Fruit fly (Drosophila melanogaster): Measurements from ENCODE around the gene tgo.

tgo gene

DNA sequence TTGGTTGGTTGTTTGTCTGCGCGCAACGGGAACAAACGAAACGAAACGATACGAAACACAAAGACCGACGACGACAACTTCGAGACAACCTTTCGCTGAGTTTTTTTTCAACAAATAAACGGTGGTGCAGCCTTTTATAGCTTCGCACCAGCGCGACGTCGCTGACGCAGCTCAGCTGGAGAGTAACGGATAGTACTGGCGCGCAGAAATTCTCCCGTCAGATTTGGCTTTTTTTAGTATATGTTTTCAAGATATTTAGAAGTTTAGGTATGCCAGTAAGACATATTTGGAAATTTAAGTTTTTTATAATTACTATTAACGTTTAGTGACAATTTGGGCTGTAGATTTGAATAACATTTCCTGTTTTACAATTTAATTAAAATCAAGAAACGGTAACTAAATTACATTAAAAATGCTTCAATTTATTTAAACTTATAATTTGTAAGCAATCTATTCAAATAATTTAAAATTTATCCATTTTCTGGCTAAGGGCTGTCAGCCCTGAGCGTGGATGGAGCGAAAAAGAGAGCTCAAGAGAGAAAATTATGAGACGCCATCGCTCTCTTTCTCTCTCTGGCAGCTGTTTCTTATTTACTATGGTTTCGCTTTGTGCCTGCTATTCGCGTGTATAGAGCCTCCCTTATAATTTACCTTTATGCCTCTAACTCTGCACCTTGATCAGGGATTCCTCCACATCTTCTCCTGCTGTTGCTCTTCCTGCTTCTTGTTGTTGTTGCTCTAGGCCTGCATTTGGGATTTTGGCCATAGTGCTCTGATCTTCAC, 14.0 kb upstream of the tgo start (continued):
- TF ChIP-seq CG18764 (GFP tag; optimal IDR thresholded peaks at IDR 0.05), result peak; percentile 26
- TF ChIP-seq Max (GFP tag; optimal IDR thresholded peaks at IDR 0.05), result peak; percentile 71
- TF ChIP-seq Dll (GFP tag; IDR thresholded peaks at IDR 0.05; ENCODE audit: partially characterized antibody), result no peak
- no peak for TF ChIP-seq Sry-δ (GFP tag; optimal IDR thresholded peaks at IDR 0.05)
- no peak for TF ChIP-seq B-H1 (GFP tag; IDR thresholded peaks at IDR 0.05)
- peak; percentile 72 for TF ChIP-seq kah (GFP tag; optimal IDR thresholded peaks at IDR 0.05)
- peak; percentile 14 for TF ChIP-seq CG17186 (GFP tag; optimal IDR thresholded peaks at IDR 0.05)
- TF ChIP-seq hbn (GFP tag; IDR thresholded peaks at IDR 0.05; ENCODE audit: partially characterized antibody), result no peak
- TF ChIP-seq Gsc (GFP tag; IDR thresholded peaks at IDR 0.05), result no peak
- TF ChIP-seq CG2889 (GFP tag; IDR thresholded peaks at IDR 0.05), result no peak
- TF ChIP-seq Deaf1 (tag; optimal IDR thresholded peaks at IDR 0.05), result peak; percentile 82
- no peak for TF ChIP-seq Atf3 (GFP tag; optimal IDR thresholded peaks at IDR 0.05)
- TF ChIP-seq TFAM (GFP tag; optimal IDR thresholded peaks at IDR 0.05), result no peak
- TF ChIP-seq MBD-R2 (GFP tag; IDR thresholded peaks at IDR 0.05), result peak; percentile 22; the same call in 1 of the 2 replicates
- peak; percentile 30 for TF ChIP-seq CG4854 (GFP tag; optimal IDR thresholded peaks at IDR 0.05)
- peak; percentile 94 for TF ChIP-seq CG2678 (tag; optimal IDR thresholded peaks at IDR 0.05)
- peak; percentile 61 for TF ChIP-seq tio (GFP tag; optimal IDR thresholded peaks at IDR 0.05)
- TF ChIP-seq CG3838 (GFP tag; optimal IDR thresholded peaks at IDR 0.05), result peak; percentile 39
- TF ChIP-seq caup (GFP tag; optimal IDR thresholded peaks at IDR 0.05; ENCODE audit: severe bottlenecking), result peak; percentile 83
- no peak for TF ChIP-seq CG31388 (GFP tag; optimal IDR thresholded peaks at IDR 0.05)
- no peak for TF ChIP-seq Lpt (GFP tag; optimal IDR thresholded peaks at IDR 0.05)
- peak; percentile 87 for TF ChIP-seq D19A (tag; optimal IDR thresholded peaks at IDR 0.05)
- peak; percentile 42; the same call in 1 of the 2 replicates for TF ChIP-seq CG13287 (GFP tag; IDR thresholded peaks at IDR 0.05; ENCODE audit: partially characterized antibody)
- peak; percentile 12; the same call in 1 of the 2 replicates for TF ChIP-seq Ravus (GFP tag; IDR thresholded peaks at IDR 0.05)
- TF ChIP-seq Ets97D (GFP tag; optimal IDR thresholded peaks at IDR 0.05), result no peak
- TF ChIP-seq dimm (GFP tag; IDR thresholded peaks at IDR 0.05), result no peak
- no peak for TF ChIP-seq ERR (GFP tag; optimal IDR thresholded peaks at IDR 0.05)
- no peak for TF ChIP-seq fd102C (GFP tag; optimal IDR thresholded peaks at IDR 0.05)
- no peak for TF ChIP-seq inv (GFP tag; IDR thresholded peaks at IDR 0.05; ENCODE audit: partially characterized antibody)
- TF ChIP-seq ken (GFP tag; IDR thresholded peaks at IDR 0.05), result peak; percentile 40; the same call in 1 of the 3 replicates
- no peak for TF ChIP-seq H15 (GFP tag; IDR thresholded peaks at IDR 0.05)
- peak; percentile 43 for TF ChIP-seq CG10462 (GFP tag; optimal IDR thresholded peaks at IDR 0.05)
- TF ChIP-seq Hr3 (GFP tag; optimal IDR thresholded peaks at IDR 0.05), result peak; percentile 63
- peak; percentile 68 for TF ChIP-seq Dbx (GFP tag; IDR thresholded peaks at IDR 0.05)
- peak; percentile 70 for TF ChIP-seq Rfx (GFP tag; IDR thresholded peaks at IDR 0.05)
- TF ChIP-seq danr (GFP tag; IDR thresholded peaks at IDR 0.05), result no peak; the same call in 1 of the 2 replicates
- TF ChIP-seq lbe (GFP tag; optimal IDR thresholded peaks at IDR 0.05), result peak; percentile 70
- peak; percentile 41; the same call in 1 of the 2 replicates for TF ChIP-seq CG9215 (GFP tag; IDR thresholded peaks at IDR 0.05)
- TF ChIP-seq gro (GFP tag; optimal IDR thresholded peaks at IDR 0.05), result no peak
- TF ChIP-seq wor (GFP tag; IDR thresholded peaks at IDR 0.05), result peak; percentile 32; the same call in 1 of the 2 replicates
- peak; percentile 42 to 73 for TF ChIP-seq dpn (GFP tag; optimal IDR thresholded peaks at IDR 0.05)
- TF ChIP-seq CG14860 (GFP tag; IDR thresholded peaks at IDR 0.05; ENCODE audit: partially characterized antibody), result no peak
- no peak for TF ChIP-seq CG16779 (GFP tag; IDR thresholded peaks at IDR 0.05)
- peak; percentile 77 for TF ChIP-seq CG4424 (GFP tag; optimal IDR thresholded peaks at IDR 0.05)
- peak; percentile 29 for TF ChIP-seq CG2202 (tag; optimal IDR thresholded peaks at IDR 0.05)
- TF ChIP-seq sisA (GFP tag; IDR thresholded peaks at IDR 0.05), result no peak
- no peak; the same call in 1 of the 2 replicates for TF ChIP-seq Taf1 (GFP tag; IDR thresholded peaks at IDR 0.05)
- TF ChIP-seq pnt (GFP tag; optimal IDR thresholded peaks at IDR 0.05), result no peak
- peak; percentile 78 for TF ChIP-seq NfI (GFP tag; optimal IDR thresholded peaks at IDR 0.05)
- TF ChIP-seq ab (GFP tag; optimal IDR thresholded peaks at IDR 0.05), result no peak

Measured in whole organism, embryonic.